Worm (Caenorhabditis elegans): Measurements from ENCODE around the gene clec-151.

DNA sequence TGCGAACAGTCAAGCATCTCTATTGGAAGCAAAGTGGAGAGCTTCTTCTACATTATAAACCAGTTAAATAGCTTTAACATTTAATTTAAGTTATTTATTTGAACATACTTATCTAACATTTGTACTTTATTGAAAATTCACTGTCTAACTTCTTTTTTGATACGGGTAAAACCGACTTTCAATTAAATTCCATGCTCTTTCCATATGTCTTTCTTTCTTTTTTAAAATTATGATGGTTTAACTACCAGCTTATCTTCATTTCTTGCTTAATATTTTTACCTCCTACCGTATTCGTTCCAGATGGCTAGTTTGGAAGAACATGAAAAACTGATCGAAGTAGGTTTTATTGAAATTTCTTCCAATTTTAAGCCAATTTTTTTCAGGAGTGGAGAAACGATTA is 46.8 kb upstream of the clec-151 start, which contains the start of gene F35G12.12:
- TF ChIP-seq ceh-40 (GFP tag; IDR thresholded peaks at IDR 0.05) (no peak), lag-1 (GFP tag; IDR thresholded peaks at IDR 0.05) (no peak), snpc-4 (GFP tag; optimal IDR thresholded peaks at IDR 0.05) (no peak), snpc-4 (tag; optimal IDR thresholded peaks at IDR 0.05) (no peak), aptf-3 (GFP tag; IDR thresholded peaks at IDR 0.05) (no peak), pha-4 (tag; optimal IDR thresholded peaks at IDR 0.05) (no peak), ztf-18 (tag; optimal IDR thresholded peaks at IDR 0.05) (no peak), him-1 (tag; optimal IDR thresholded peaks at IDR 0.05) (no peak), unc-62 (GFP tag; optimal IDR thresholded peaks at IDR 0.05) (no peak), ekl-4 (GFP tag; IDR thresholded peaks at IDR 0.05) (no peak), T26A5.8 (tag; optimal IDR thresholded peaks at IDR 0.05) (no peak), rec-8 (tag; optimal IDR thresholded peaks at IDR 0.05) (no peak), pbrm-1 (GFP tag; IDR thresholded peaks at IDR 0.05) (no peak)

All from whole organism, young adult.